Worm (Caenorhabditis elegans) whole organism, late embryonic: ENCODE measurements around the gene C18E9.7.

Experiments
- C08G9.2 ChIP-seq: sonication (generic microtip); optimal IDR thresholded peaks from 2 replicates; lab custom pipeline; 2016; ENCODE audit warnings: mild to moderate bottlenecking, missing genetic modification characterization, moderate library complexity, missing compliant biosample characterization
- F13H6.1 ChIP-seq: sonication (generic microtip); optimal IDR thresholded peaks from 2 replicates; lab custom pipeline; 2016; ENCODE audit warnings: missing genetic modification characterization, missing compliant biosample characterization
- K09A11.1 ChIP-seq: sonication (generic microtip); optimal IDR thresholded peaks from 2 replicates; lab custom pipeline; 2017; ENCODE audit warnings: antibody characterized with exemption, mild to moderate bottlenecking, missing genetic modification characterization, missing compliant biosample characterization; ENCODE audit not compliant: insufficient read depth
- Y22D7AL.16 ChIP-seq: sonication (generic microtip); optimal IDR thresholded peaks from 2 replicates; lab custom pipeline; 2016; ENCODE audit warnings: missing genetic modification characterization, missing compliant biosample characterization
- ama-1 ChIP-seq: fragments of 150-350 bp; optimal IDR thresholded peaks from 2 replicates; lab custom pipeline; 2014
- ceh-14 ChIP-seq: sonication (generic microtip); optimal IDR thresholded peaks from 2 replicates; lab custom pipeline; 2016; ENCODE audit warnings: missing genotype, missing genetic modification characterization, missing compliant biosample characterization
- ceh-22 ChIP-seq: sonication (generic microtip); optimal IDR thresholded peaks from 2 replicates; lab custom pipeline; 2017; ENCODE audit warnings: missing biosample characterization, missing genetic modification characterization
- ceh-24 ChIP-seq: sonication (generic microtip); optimal IDR thresholded peaks from 2 replicates; lab custom pipeline; 2016; ENCODE audit warnings: mild to moderate bottlenecking, missing genetic modification characterization, missing compliant biosample characterization
- ceh-31 ChIP-seq: sonication (generic microtip); optimal IDR thresholded peaks from 2 replicates; lab custom pipeline; 2016; ENCODE audit warnings: missing genetic modification characterization, missing compliant biosample characterization
- ceh-45 ChIP-seq: fragments of 200-800 bp; sonication (Bioruptor generic); IDR thresholded peaks from 2 replicates; pipeline ENCODE4 v1.3.6; 2022; ENCODE audit warnings: missing genetic modification reagents, missing genetic modification characterization, missing compliant biosample characterization
- ceh-48 ChIP-seq: sonication (generic microtip); optimal IDR thresholded peaks from 2 replicates; lab custom pipeline; 2016; ENCODE audit warnings: missing genetic modification characterization, inconsistent platforms, missing compliant biosample characterization
- ceh-6 ChIP-seq: fragments of 200-800 bp; sonication (Bioruptor generic); optimal IDR thresholded peaks from 2 replicates; lab custom pipeline; 2018; ENCODE audit warnings: mild to moderate bottlenecking, missing genetic modification characterization, missing compliant biosample characterization
- ceh-9 ChIP-seq: sonication (generic microtip); optimal IDR thresholded peaks from 2 replicates; lab custom pipeline; 2016; ENCODE audit warnings: mild to moderate bottlenecking, missing genetic modification characterization, inconsistent platforms, missing compliant biosample characterization
- dmd-4 ChIP-seq: sonication (generic microtip); optimal IDR thresholded peaks from 2 replicates; lab custom pipeline; 2016; ENCODE audit warnings: borderline replicate concordance, missing genetic modification characterization, missing compliant biosample characterization
- dve-1 ChIP-seq: sonication (generic microtip); optimal IDR thresholded peaks from 2 replicates; lab custom pipeline; 2017; ENCODE audit warnings: antibody characterized with exemption, mild to moderate bottlenecking, missing genetic modification characterization, missing compliant biosample characterization
- elt-2 ChIP-seq: sonication (generic microtip); optimal IDR thresholded peaks from 2 replicates; lab custom pipeline; 2016; ENCODE audit warnings: missing genetic modification reagents, missing genetic modification characterization, missing compliant biosample characterization
- elt-4 ChIP-seq: sonication (generic microtip); optimal IDR thresholded peaks from 2 replicates; lab custom pipeline; 2016; ENCODE audit warnings: missing genetic modification characterization, missing compliant biosample characterization
- fax-1 ChIP-seq: sonication (generic microtip); optimal IDR thresholded peaks from 2 replicates; lab custom pipeline; 2016; ENCODE audit warnings: missing genotype, missing genetic modification characterization, missing compliant biosample characterization
- fkh-10 ChIP-seq: fragments of 150-350 bp; optimal IDR thresholded peaks from 2 replicates; lab custom pipeline; 2014; ENCODE audit warnings: missing biosample characterization, missing genetic modification reagents, missing genetic modification characterization
- gmeb-2 ChIP-seq: sonication (generic microtip); optimal IDR thresholded peaks from 2 replicates; lab custom pipeline; 2016; ENCODE audit warnings: missing genetic modification characterization, inconsistent platforms, missing compliant biosample characterization
- hlh-13 ChIP-seq: fragments of 200-800 bp; sonication (Bioruptor generic); optimal IDR thresholded peaks from 2 replicates; lab custom pipeline; 2018; ENCODE audit warnings: mild to moderate bottlenecking, missing genetic modification characterization, missing compliant biosample characterization
- lim-6 ChIP-seq: sonication (generic microtip); optimal IDR thresholded peaks from 2 replicates; lab custom pipeline; 2016; ENCODE audit warnings: missing genetic modification characterization, missing compliant biosample characterization
- mec-3 ChIP-seq: sonication (generic microtip); optimal IDR thresholded peaks from 2 replicates; lab custom pipeline; 2016; ENCODE audit warnings: borderline replicate concordance, missing genetic modification characterization, missing compliant biosample characterization
- nhr-11 ChIP-seq: fragments of 150-350 bp; optimal IDR thresholded peaks from 2 replicates; lab custom pipeline; 2014; ENCODE audit warnings: missing biosample characterization, missing genetic modification characterization
- npax-4 ChIP-seq: sonication (generic microtip); optimal IDR thresholded peaks from 2 replicates; lab custom pipeline; 2016; ENCODE audit warnings: missing genetic modification characterization, missing compliant biosample characterization
- odd-2 ChIP-seq: sonication (generic microtip); optimal IDR thresholded peaks from 2 replicates; lab custom pipeline; 2017; ENCODE audit warnings: antibody characterized with exemption, mild to moderate bottlenecking, missing genetic modification characterization, missing compliant biosample characterization
- pag-3 ChIP-seq: sonication (generic microtip); optimal IDR thresholded peaks from 2 replicates; lab custom pipeline; 2016; ENCODE audit warnings: missing compliant biosample characterization, missing genetic modification characterization, borderline replicate concordance
- pat-9 ChIP-seq: fragments of 200-800 bp; sonication (Bioruptor generic); optimal IDR thresholded peaks from 2 replicates; lab custom pipeline; 2018; ENCODE audit warnings: mild to moderate bottlenecking, missing genetic modification characterization, moderate library complexity, missing compliant biosample characterization
- pax-1 ChIP-seq: fragments of 150-350 bp; optimal IDR thresholded peaks from 2 replicates; lab custom pipeline; 2014; ENCODE audit warnings: missing biosample characterization, missing genetic modification characterization
- pha-2 ChIP-seq: sonication (generic microtip); optimal IDR thresholded peaks from 2 replicates; lab custom pipeline; 2017; ENCODE audit warnings: mild to moderate bottlenecking, missing genetic modification characterization, missing compliant biosample characterization
- pha-4 ChIP-seq: fragments of 150-350 bp; optimal IDR thresholded peaks from 2 replicates; lab custom pipeline; 2018; ENCODE audit warnings: missing biosample characterization, missing genetic modification reagents, missing genetic modification characterization
- pqm-1 ChIP-seq: sonication (generic microtip); optimal IDR thresholded peaks from 2 replicates; lab custom pipeline; 2016; ENCODE audit warnings: missing genetic modification characterization, missing compliant biosample characterization
- pros-1 ChIP-seq: fragments of 150-350 bp; optimal IDR thresholded peaks from 2 replicates; lab custom pipeline; 2014; ENCODE audit warnings: missing biosample characterization, missing genetic modification reagents, missing genetic modification characterization
- ref-2 ChIP-seq: sonication (generic microtip); optimal IDR thresholded peaks from 2 replicates; lab custom pipeline; 2016; ENCODE audit warnings: missing genetic modification characterization, missing compliant biosample characterization
- sdc-2 ChIP-seq: sonication (generic microtip); optimal IDR thresholded peaks from 2 replicates; lab custom pipeline; 2016; ENCODE audit warnings: missing genotype, missing genetic modification characterization, missing compliant biosample characterization
- sox-2 ChIP-seq: fragments of 200-800 bp; sonication (Bioruptor generic); IDR thresholded peaks from 2 replicates; pipeline ENCODE4 v1.3.6; 2022; ENCODE audit warnings: missing genetic modification reagents, missing genetic modification characterization, missing compliant biosample characterization
- sox-4 ChIP-seq: sonication (generic microtip); optimal IDR thresholded peaks from 2 replicates; lab custom pipeline; 2017; ENCODE audit warnings: mild to moderate bottlenecking, missing genetic modification characterization, inconsistent platforms, missing compliant biosample characterization
- syd-9 ChIP-seq: sonication (generic microtip); optimal IDR thresholded peaks from 2 replicates; lab custom pipeline; 2016; ENCODE audit warnings: mild to moderate bottlenecking, missing genetic modification characterization, moderate library complexity, missing compliant biosample characterization
- tbx-2 ChIP-seq: sonication (generic microtip); optimal IDR thresholded peaks from 2 replicates; lab custom pipeline; 2016; ENCODE audit warnings: missing genetic modification characterization, missing compliant biosample characterization
- unc-3 ChIP-seq, 2 experiments: fragments of 200-800 bp in 1 of 2; sonication (Bioruptor generic) in 1 of 2; sonication (generic microtip) in 1 of 2; conservative IDR thresholded peaks in 1 of 2; optimal IDR thresholded peaks in 1 of 2; 2 replicates each; pipeline versions ENCODE4 v1.3.6 to Lab custom; 2016 to 2022; ENCODE audit warnings: missing compliant biosample characterization in 2 of 2, missing genetic modification characterization in 2 of 2, missing genetic modification reagents in 1 of 2
- unc-86 ChIP-seq: sonication (generic microtip); optimal IDR thresholded peaks from 2 replicates; lab custom pipeline; 2016; ENCODE audit warnings: missing genetic modification characterization, missing compliant biosample characterization

The C18E9.7 gene

DNA sequence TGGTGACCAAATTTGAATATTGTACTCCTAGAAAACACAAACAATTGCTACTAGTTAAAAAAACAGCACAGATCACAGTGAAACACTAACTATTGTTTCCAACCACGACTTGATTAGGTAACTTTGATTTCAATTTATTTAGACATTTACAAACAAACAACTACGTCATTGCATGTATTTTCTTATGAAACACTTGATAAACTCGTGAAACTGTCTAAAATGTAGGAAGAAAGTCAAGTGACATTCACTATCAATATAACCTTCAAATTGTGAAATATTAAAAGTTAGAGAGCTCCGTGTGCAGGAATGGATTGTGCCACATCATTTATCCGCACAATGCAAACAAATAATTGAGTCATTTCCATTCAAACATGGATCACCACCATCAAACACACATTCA is 7.7 kb upstream of the C18E9.7 start:
- TF ChIP-seq pag-3 (tag; lab: Kevin White, UChicago) = no peak
- TF ChIP-seq ama-1 (lab: Kevin White, UChicago) = no peak
- no peak for TF ChIP-seq sdc-2 (tag; lab: Kevin White, UChicago)
- no peak for TF ChIP-seq nhr-11 (tag; lab: Kevin White, UChicago)
- no peak for TF ChIP-seq pros-1
- TF ChIP-seq K09A11.1 (tag; lab: Kevin White, UChicago) = no peak
- no peak for TF ChIP-seq sox-4
- no peak for TF ChIP-seq ceh-22 (tag; lab: Kevin White, UChicago)
- no peak for TF ChIP-seq npax-4
- TF ChIP-seq pqm-1 (tag; lab: Kevin White, UChicago) = no peak
- TF ChIP-seq elt-4 = no peak
- TF ChIP-seq hlh-13 (GFP tag; lab: Kevin White, UChicago) = no peak
- no peak for TF ChIP-seq tbx-2 (tag; lab: Kevin White, UChicago)

DNA sequence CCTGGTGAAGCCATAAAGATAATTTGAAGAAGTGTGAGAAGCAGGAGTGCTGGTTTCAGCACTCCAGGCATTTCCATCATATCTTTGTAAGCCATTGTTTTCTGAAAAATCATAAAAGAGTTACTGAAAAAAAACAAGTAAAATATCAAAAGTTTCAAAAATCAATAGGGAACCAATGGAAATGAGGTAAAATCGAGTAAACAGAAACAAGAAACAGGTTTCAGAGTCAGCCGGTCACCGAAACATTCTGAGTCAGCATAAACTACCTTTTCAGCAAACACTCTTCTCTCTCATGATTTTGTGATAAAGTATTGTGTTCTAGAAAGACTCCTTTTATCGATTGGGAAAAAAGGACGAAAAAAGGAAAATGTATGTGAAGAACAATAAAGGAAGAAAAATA is 6.9 kb upstream of the C18E9.7 start, which contains the start of gene C18E9.9:
C18E9.9 (minus strand) TSS at position 101 of the 400 bp plus-strand sequence.
- TF ChIP-seq fkh-10 (GFP tag; lab: Kevin White, UChicago) (no peak), pat-9 (tag; lab: Kevin White, UChicago) (no peak), sox-2 (GFP tag; lab: Robert Waterston, UW) (no peak), lim-6 (tag; lab: Kevin White, UChicago) (no peak), ceh-6 (GFP tag; lab: Kevin White, UChicago) (no peak), Y22D7AL.16 (tag; lab: Kevin White, UChicago) (no peak)

DNA sequence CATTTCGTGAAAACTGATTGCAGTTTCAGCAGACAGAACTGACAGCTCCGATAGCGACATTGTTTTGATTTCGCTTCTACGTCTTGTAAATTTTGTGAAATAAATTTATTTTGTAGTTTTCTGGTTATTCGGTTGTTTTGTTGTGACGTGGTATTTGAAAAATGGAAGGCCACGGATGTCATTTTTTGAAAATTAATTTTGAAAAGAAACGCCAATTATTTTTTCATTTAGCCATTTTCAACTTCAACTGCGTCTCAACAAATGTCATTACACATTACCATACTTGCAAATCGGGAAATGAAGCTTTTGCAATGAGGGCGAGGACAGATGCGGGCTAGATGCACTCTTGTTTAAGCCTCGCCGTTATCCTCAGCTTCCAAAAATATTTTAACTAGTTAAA is 5.4 kb upstream of the C18E9.7 start, which contains the start of gene C18E9.8:
C18E9.8 (minus strand) TSS at position 101 of the 400 bp plus-strand sequence.
- TF ChIP-seq unc-86 (tag; lab: Kevin White, UChicago) = no peak
- no peak for TF ChIP-seq syd-9

DNA sequence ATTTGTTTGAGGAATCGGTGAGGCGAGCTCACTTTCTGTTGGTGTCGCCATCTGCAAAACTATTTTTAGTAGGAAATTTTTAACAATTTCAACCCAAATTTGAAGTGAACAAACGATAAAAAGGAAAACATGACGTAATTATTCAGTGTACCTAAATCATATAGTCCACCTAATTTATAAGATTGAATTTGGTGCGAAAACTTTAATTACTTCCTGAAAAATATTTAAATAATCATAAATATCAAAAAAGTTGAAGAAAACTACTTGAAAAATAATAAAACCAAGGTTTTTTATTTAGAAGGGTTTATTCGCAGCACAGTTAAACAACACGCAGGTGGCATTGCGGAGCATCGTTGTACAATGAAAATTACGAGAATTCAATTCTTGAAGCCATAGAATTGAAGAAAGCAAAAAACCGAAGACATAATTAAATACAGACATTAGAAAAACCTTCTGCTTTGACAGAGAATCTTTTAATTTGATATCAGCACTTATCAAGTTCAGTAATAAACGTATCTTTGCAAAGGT is 9.0 kb downstream of the C18E9.7 start, which contains the start of gene tomm-40:
tomm-40 (minus strand) TSS at position 51 of the 528 bp plus-strand sequence.
- TF ChIP-seq elt-2 (tag; lab: Kevin White, UChicago) (peak; percentile 5), C08G9.2 (tag; lab: Kevin White, UChicago) (no peak)

DNA sequence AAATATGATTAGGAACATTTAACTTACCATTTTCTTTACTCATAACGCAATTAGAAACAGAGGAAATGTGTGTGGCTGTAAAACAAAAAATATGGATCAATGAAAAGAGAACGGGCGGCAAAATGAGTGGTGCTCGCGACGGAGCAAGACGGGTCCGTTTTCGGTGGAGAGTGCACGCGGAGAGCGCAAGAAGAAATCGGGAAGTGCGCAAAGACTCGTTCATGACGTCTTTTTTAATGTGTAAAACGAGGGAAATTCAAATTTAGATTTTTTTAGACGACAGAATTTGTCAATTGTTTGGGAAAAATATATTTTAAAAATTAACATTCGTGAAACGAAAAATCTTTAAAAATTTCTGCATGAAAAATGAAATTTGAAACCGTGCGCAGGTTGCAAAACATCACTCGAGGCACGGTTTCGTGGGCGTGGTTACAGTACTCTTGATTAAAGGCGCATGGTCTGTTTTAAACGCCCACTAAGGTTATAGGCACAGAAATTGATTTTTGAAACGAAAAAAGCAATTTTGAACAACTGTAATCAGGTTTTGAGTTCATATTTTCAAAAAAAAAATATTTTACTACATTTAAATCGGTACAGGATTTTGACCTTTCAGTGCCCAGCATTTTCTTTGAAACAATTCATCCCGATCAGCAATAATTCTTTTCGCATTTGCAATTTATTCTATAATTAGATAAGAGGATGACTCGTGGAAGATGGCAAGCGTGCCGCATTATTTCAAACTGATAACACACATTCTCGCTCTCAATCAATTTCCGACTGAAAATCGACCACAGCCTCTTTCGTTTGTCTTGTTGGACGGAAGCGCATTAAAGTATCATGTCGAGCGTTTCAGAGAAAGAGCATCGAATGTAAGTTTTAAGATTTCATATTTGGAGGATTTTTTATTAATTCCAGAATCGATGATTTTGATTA is 13.1 kb downstream of the C18E9.7 start, which contains the start of the genes szy-20 and C18E9.5:
szy-20 (minus strand) TSS at position 83 of the 933 bp plus-strand sequence.
C18E9.5 (plus strand) TSS at position 730 of the 933 bp plus-strand sequence.
- TF ChIP-seq ceh-48 (peak; percentile 24), ceh-24 (tag; lab: Kevin White, UChicago) (no peak), gmeb-2 (tag; lab: Kevin White, UChicago) (no peak), F13H6.1 (tag; lab: Kevin White, UChicago) (no peak), K09A11.1 (tag; lab: Kevin White, UChicago) (peak; percentile 1), ref-2 (tag; lab: Kevin White, UChicago) (peak; percentile 62), ceh-9 (tag; lab: Kevin White, UChicago) (no peak), fax-1 (tag; lab: Kevin White, UChicago) (no peak), pax-1 (tag; lab: Kevin White, UChicago) (no peak), sox-4 (no peak), ceh-31 (tag; lab: Kevin White, UChicago) (peak; percentile 76), dve-1 (tag; lab: Kevin White, UChicago) (peak; percentile 28), pha-4 (tag; lab: Kevin White, UChicago) (no peak), ceh-14 (peak; percentile 38), odd-2 (no peak), hlh-13 (GFP tag; lab: Kevin White, UChicago) (no peak), tbx-2 (tag; lab: Kevin White, UChicago) (peak; percentile 28), npax-4 (no peak), pqm-1 (tag; lab: Kevin White, UChicago) (no peak), unc-3 (GFP tag; conservative IDR thresholded peaks at IDR 0.05; lab: Robert Waterston, UW) (no peak), unc-3 (tag; optimal IDR thresholded peaks at IDR 0.05; lab: Kevin White, UChicago) (peak; percentile 48), pha-2 (tag; lab: Kevin White, UChicago) (no peak), mec-3 (tag; lab: Kevin White, UChicago) (no peak), dmd-4 (tag; lab: Kevin White, UChicago) (no peak), lim-6 (tag; lab: Kevin White, UChicago) (no peak), ama-1 (lab: Kevin White, UChicago) (no peak), ceh-45 (no peak)
